Worm (Caenorhabditis elegans) whole organism, L4 larva: ENCODE results near the gene gst-6.

ENCODE experiments used
- hmg-1.1 ChIP-seq: fragments of 200-800 bp; sonication (Bioruptor generic); IDR thresholded peaks from 2 replicates; pipeline ENCODE4 v1.3.6; 2022; ENCODE audit warnings: missing genetic modification reagents, missing genetic modification characterization, missing compliant biosample characterization
- jun-1 ChIP-seq: fragments of 150-350 bp; optimal IDR thresholded peaks from 2 replicates; lab custom pipeline; 2014; ENCODE audit warnings: missing biosample characterization, missing genetic modification reagents, missing genetic modification characterization
- nhr-237 ChIP-seq: sonication (generic microtip); optimal IDR thresholded peaks from 2 replicates; lab custom pipeline; 2017; ENCODE audit warnings: missing biosample characterization, missing genetic modification characterization
- saeg-2 ChIP-seq: fragments of 200-800 bp; sonication (Bioruptor generic); IDR thresholded peaks from 2 replicates; pipeline ENCODE4 v1.3.6; 2022; ENCODE audit warnings: missing genetic modification reagents, missing genetic modification characterization, missing compliant biosample characterization

DNA sequence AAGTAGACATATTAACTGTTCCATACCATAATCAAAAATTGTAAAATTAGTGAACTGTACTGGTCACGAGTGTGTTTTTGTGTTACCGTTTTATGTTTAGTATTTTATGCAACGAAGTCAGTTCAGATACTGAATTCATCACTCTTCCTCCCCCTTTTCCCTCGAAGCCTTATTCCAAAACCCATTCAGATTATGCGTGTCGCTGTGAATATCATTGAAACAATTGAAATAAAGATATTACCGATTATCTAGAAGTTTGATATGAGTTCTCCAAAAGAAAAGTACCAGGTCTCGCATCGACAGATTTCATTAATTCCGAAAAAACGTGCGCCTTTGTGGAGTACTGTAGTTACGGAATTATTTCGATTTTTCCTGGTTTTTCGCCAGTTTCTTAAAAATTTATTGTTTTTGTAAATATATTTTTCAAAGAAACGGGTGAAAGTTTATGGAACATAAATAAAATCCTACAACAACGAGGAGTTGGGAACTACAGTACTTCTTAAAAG lies 20.7 kb upstream of the gst-6 start:
- TF ChIP-seq jun-1 (tag; lab: Kevin White, UChicago) (no peak), nhr-237 (tag; lab: Kevin White, UChicago) (no peak), hmg-1.1 (GFP tag; lab: Robert Waterston, UW) (no peak), saeg-2 (GFP tag; lab: Robert Waterston, UW) (no peak)
